Worm (Caenorhabditis elegans): ENCODE results near the gene ergi-3.

Gene ergi-3

DNA sequence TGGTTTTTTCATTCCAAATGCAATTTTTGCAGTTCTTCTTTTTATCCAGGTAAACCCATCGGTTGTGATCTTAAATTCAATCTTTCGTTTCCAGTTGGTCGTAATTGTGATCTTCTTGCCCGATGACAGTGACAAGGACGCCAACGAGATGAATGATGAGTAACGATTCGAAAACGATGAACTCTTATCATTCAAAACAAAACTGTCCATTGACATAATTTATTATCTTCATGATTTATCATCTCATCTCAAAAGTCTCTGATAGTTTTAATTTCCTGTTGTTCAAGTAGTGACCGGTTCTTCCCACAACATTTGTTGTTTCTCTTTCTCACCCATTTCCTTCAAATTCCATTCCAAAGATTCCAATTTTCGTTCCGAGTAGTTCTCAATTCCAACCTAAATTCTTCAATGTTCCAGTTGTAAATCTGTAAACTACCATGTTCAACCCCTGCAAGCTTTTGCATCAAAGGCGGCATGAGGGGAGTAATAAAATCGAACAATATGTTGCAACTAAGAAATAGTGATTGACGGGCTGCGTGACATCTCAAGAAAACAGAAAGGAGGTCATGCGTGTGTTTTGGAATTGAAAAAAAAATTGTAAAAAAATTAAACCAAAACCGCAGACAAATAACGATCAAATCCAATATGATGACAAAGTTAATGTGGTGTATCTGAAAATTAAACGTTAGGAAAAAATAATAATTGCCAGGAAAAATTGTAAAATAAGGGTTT, 9.7 kb upstream of the ergi-3 start:
- TF ChIP-seq lin-14 (GFP tag; optimal IDR thresholded peaks at IDR 0.05) (peak; percentile 38), mef-2 (tag; optimal IDR thresholded peaks at IDR 0.05) (no peak), nhr-20 (tag; optimal IDR thresholded peaks at IDR 0.05) (peak; percentile 28), nhr-71 (tag; optimal IDR thresholded peaks at IDR 0.05) (peak; percentile 26), elt-3 (tag; optimal IDR thresholded peaks at IDR 0.05) (peak in 3 of 6 experiments; percentile 19 to 80 (median 62)), nhr-90 (tag; optimal IDR thresholded peaks at IDR 0.05; ENCODE audit: poor library complexity) (peak; percentile 29), nhr-85 (tag) (peak; percentile 85), grh-1 (GFP tag; IDR thresholded peaks at IDR 0.05) (peak; percentile 51; the same call in 1 of the 2 replicates), snu-23 (GFP tag; optimal IDR thresholded peaks at IDR 0.05) (peak; percentile 40), nhr-19 (GFP tag; conservative IDR thresholded peaks at IDR 0.05) (0 out of 2 replicates have a peak, but pooled peaks have one; percentile 19), zag-1 (tag; optimal IDR thresholded peaks at IDR 0.05) (no peak), blmp-1 (tag; optimal IDR thresholded peaks at IDR 0.05) (peak; percentile 31), mdl-1 (tag; optimal IDR thresholded peaks at IDR 0.05) (no peak)

DNA sequence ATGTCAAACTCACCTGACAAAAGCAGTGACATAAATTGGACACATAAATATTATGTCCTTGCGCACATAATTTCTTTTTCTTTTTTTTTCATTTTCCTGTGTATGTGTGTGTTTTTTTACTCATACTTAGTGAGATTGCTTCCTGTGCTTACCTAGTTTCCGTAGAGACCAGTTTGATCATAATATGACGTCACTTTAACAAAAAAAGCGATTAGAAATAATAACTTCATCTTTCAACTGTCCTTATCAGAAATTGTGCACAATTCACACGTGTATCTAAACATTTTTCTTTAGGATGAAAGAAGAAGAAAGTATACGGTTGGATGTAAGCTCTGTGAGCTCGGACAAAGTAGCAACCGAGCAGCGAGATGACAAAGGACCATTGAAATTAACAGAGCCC, 5.5 kb upstream of the ergi-3 start:
- no peak for TF ChIP-seq jun-1 (tag; optimal IDR thresholded peaks at IDR 0.05)
- TF ChIP-seq ztf-11 (tag; optimal IDR thresholded peaks at IDR 0.05): no peak
- TF ChIP-seq lin-14 (GFP tag; optimal IDR thresholded peaks at IDR 0.05): peak; percentile 45
- no peak for TF ChIP-seq unc-98 (GFP tag; IDR thresholded peaks at IDR 0.05)
- TF ChIP-seq tbx-2 (tag; optimal IDR thresholded peaks at IDR 0.05): no peak
- TF ChIP-seq lin-39 (tag; optimal IDR thresholded peaks at IDR 0.05): no peak
- no peak for TF ChIP-seq isw-1 (GFP tag; IDR thresholded peaks at IDR 0.05)
- TF ChIP-seq hlh-17 (GFP tag; optimal IDR thresholded peaks at IDR 0.05; ENCODE audit: borderline replicate concordance): no peak
- TF ChIP-seq ceh-90 (tag; optimal IDR thresholded peaks at IDR 0.05): no peak
- no peak for TF ChIP-seq zip-4 (GFP tag; optimal IDR thresholded peaks at IDR 0.05)
- TF ChIP-seq unc-86 (tag; optimal IDR thresholded peaks at IDR 0.05): no peak
- no peak for TF ChIP-seq efl-1 (optimal IDR thresholded peaks at IDR 0.05)
- peak in 1 of 2 experiments; percentile 79 for TF ChIP-seq efl-1 (GFP tag; optimal IDR thresholded peaks at IDR 0.05 in 1 of 2)
- TF ChIP-seq fkh-8 (tag; optimal IDR thresholded peaks at IDR 0.05): peak; percentile 24
- TF ChIP-seq elt-2 (tag; optimal IDR thresholded peaks at IDR 0.05): peak; percentile 25
- TF ChIP-seq lsy-2 (tag; optimal IDR thresholded peaks at IDR 0.05): no peak
- no peak for TF ChIP-seq ztf-4 (tag; optimal IDR thresholded peaks at IDR 0.05)
- no peak for TF ChIP-seq unc-62 (GFP tag; optimal IDR thresholded peaks at IDR 0.05)
- no peak for TF ChIP-seq nhr-11 (tag; optimal IDR thresholded peaks at IDR 0.05)
- no peak for TF ChIP-seq nhr-237 (tag; optimal IDR thresholded peaks at IDR 0.05)
- no peak for TF ChIP-seq lin-35 (GFP tag; optimal IDR thresholded peaks at IDR 0.05)
- no peak for TF ChIP-seq zag-1 (tag; optimal IDR thresholded peaks at IDR 0.05)
- no peak for TF ChIP-seq mef-2 (tag; optimal IDR thresholded peaks at IDR 0.05)
- TF ChIP-seq fos-1 (tag; optimal IDR thresholded peaks at IDR 0.05): no peak
- TF ChIP-seq nhr-71 (tag; optimal IDR thresholded peaks at IDR 0.05): peak; percentile 19
- no peak for TF ChIP-seq sup-37 (GFP tag; optimal IDR thresholded peaks at IDR 0.05)
- no peak for TF ChIP-seq nhr-85 (tag)
- no peak for TF ChIP-seq skn-1 (tag; optimal IDR thresholded peaks at IDR 0.05)
- no peak for TF ChIP-seq xbp-1 (tag; optimal IDR thresholded peaks at IDR 0.05)
- TF ChIP-seq hpl-2 (GFP tag; optimal IDR thresholded peaks at IDR 0.05): no peak
- no peak for TF ChIP-seq dpl-1 (GFP tag; optimal IDR thresholded peaks at IDR 0.05)
- no peak for TF ChIP-seq dsc-1 (tag; optimal IDR thresholded peaks at IDR 0.05)

ce11 chrX:15621001-15621400, 4.4 kb upstream of the ergi-3 start:
- TF ChIP-seq hlh-17 (GFP tag; optimal IDR thresholded peaks at IDR 0.05; ENCODE audit: borderline replicate concordance) (no peak), C04F5.9 (tag; optimal IDR thresholded peaks at IDR 0.05) (no peak), fkh-4 (tag; optimal IDR thresholded peaks at IDR 0.05; ENCODE audit: borderline replicate concordance) (no peak), dpl-1 (GFP tag; optimal IDR thresholded peaks at IDR 0.05) (no peak), ces-1 (GFP tag; optimal IDR thresholded peaks at IDR 0.05) (no peak), ceh-8 (GFP tag; optimal IDR thresholded peaks at IDR 0.05) (no peak)
